Fruit fly (Drosophila melanogaster): ENCODE data around the gene wrm2.

- TF ChIP-seq Crg-1 (GFP tag; optimal IDR thresholded peaks at IDR 0.05) (no peak), tj (GFP tag; optimal IDR thresholded peaks at IDR 0.05) (no peak), CG33017 (tag; optimal IDR thresholded peaks at IDR 0.05) (no peak), kay (GFP tag; ENCODE audit: borderline replicate concordance) (no peak), Clk (GFP tag; optimal IDR thresholded peaks at IDR 0.05) (no peak)
These were observed 41.1 kb upstream of the wrm2 start for dm6 chr3L:7376151-7376550.

All from whole organism, adult.